Fruit fly (Drosophila melanogaster) whole organism, prepupa: ENCODE data around the gene RhoGAP19D.

Experiments
- Blimp-1 ChIP-seq: fragments of 200-800 bp; sonication (Bioruptor generic); optimal IDR thresholded peaks from 3 replicates; lab custom pipeline; 2017; ENCODE audit warnings: missing biosample characterization, missing genetic modification characterization, mild to moderate bottlenecking, moderate library complexity, missing genetic modification reagents
- CG10631 ChIP-seq: fragments of 200-800 bp; sonication (Bioruptor generic); optimal IDR thresholded peaks from 2 replicates; lab custom pipeline; 2016; ENCODE audit warnings: missing biosample characterization, missing genetic modification characterization
- CG10669 ChIP-seq: fragments of 200-800 bp; sonication (Bioruptor generic); optimal IDR thresholded peaks from 3 replicates; lab custom pipeline; 2018; ENCODE audit warnings: missing biosample characterization, mild to moderate bottlenecking, missing genetic modification characterization, moderate library complexity
- CG11902 ChIP-seq: fragments of 200-800 bp; sonication (Bioruptor generic); optimal IDR thresholded peaks from 3 replicates; lab custom pipeline; 2016; ENCODE audit warnings: missing biosample characterization, missing genetic modification characterization
- CG15336 ChIP-seq: fragments of 200-800 bp; sonication (Bioruptor generic); IDR thresholded peaks from 2 replicates; pipeline ENCODE4 v1.3.6; 2022; ENCODE audit warnings: missing biosample characterization, missing genetic modification characterization
- CG1621 ChIP-seq: fragments of 200-800 bp; sonication (Bioruptor generic); optimal IDR thresholded peaks from 3 replicates; lab custom pipeline; 2018; ENCODE audit warnings: missing biosample characterization, mild to moderate bottlenecking, missing genetic modification characterization
- CG3032 ChIP-seq: fragments of 200-800 bp; optimal IDR thresholded peaks from 2 replicates; lab custom pipeline; 2019; ENCODE audit warnings: missing biosample characterization, mild to moderate bottlenecking, missing genetic modification characterization, moderate library complexity
- CG31627 ChIP-seq: fragments of 200-800 bp; sonication (Bioruptor generic); optimal IDR thresholded peaks from 3 replicates; lab custom pipeline; 2016; ENCODE audit warnings: missing biosample characterization, missing genetic modification characterization
- CG32006 ChIP-seq: fragments of 200-800 bp; sonication (Bioruptor generic); optimal IDR thresholded peaks from 3 replicates; lab custom pipeline; 2017; ENCODE audit warnings: missing biosample characterization, mild to moderate bottlenecking, missing genetic modification characterization
- CG34406 ChIP-seq: fragments of 200-800 bp; sonication (Bioruptor generic); optimal IDR thresholded peaks from 3 replicates; lab custom pipeline; 2016; ENCODE audit warnings: missing biosample characterization, missing genetic modification characterization
- CG4318 ChIP-seq: fragments of 200-800 bp; sonication (Bioruptor generic); optimal IDR thresholded peaks from 3 replicates; lab custom pipeline; 2017; ENCODE audit warnings: missing biosample characterization, mild to moderate bottlenecking, missing genetic modification characterization
- CG6163 ChIP-seq: fragments of 200-800 bp; sonication (Bioruptor generic); IDR thresholded peaks from 3 replicates; pipeline ENCODE4 v1.3.6; 2022; ENCODE audit warnings: missing biosample characterization, missing genetic modification characterization
- CG6276 ChIP-seq: fragments of 200-800 bp; sonication (Bioruptor generic); optimal IDR thresholded peaks from 2 replicates; lab custom pipeline; 2017; ENCODE audit warnings: missing biosample characterization, mild to moderate bottlenecking, missing genetic modification characterization
- CG6792 ChIP-seq: fragments of 200-800 bp; sonication (Bioruptor generic); optimal IDR thresholded peaks from 3 replicates; lab custom pipeline; 2016; ENCODE audit warnings: missing biosample characterization, missing genetic modification characterization
- CG6808 ChIP-seq: fragments of 200-800 bp; sonication (Bioruptor generic); optimal IDR thresholded peaks from 3 replicates; lab custom pipeline; 2017; ENCODE audit warnings: missing biosample characterization, missing genetic modification characterization, mild to moderate bottlenecking, moderate library complexity, missing genetic modification reagents
- CG6854 ChIP-seq: fragments of 200-800 bp; sonication (Bioruptor generic); optimal IDR thresholded peaks from 2 replicates; lab custom pipeline; 2017; ENCODE audit warnings: missing biosample characterization, mild to moderate bottlenecking, missing genetic modification characterization
- CG7368 ChIP-seq: fragments of 200-800 bp; sonication (Bioruptor generic); optimal IDR thresholded peaks from 3 replicates; lab custom pipeline; 2016; ENCODE audit warnings: missing biosample characterization, missing genetic modification characterization
- CG8119 ChIP-seq: fragments of 200-800 bp; sonication (Bioruptor generic); IDR thresholded peaks from 3 replicates; pipeline ENCODE4 v1.3.6; 2022; ENCODE audit warnings: missing biosample characterization, missing genetic modification characterization
- CG8319 ChIP-seq: fragments of 200-800 bp; sonication (Bioruptor generic); optimal IDR thresholded peaks from 3 replicates; lab custom pipeline; 2016; ENCODE audit warnings: missing biosample characterization, missing genetic modification characterization
- CG8632 ChIP-seq: fragments of 200-800 bp; sonication (Bioruptor generic); optimal IDR thresholded peaks from 3 replicates; lab custom pipeline; 2016; ENCODE audit warnings: missing biosample characterization, missing genetic modification characterization
- CG9139 ChIP-seq: fragments of 200-800 bp; sonication (Bioruptor generic); optimal IDR thresholded peaks from 3 replicates; lab custom pipeline; 2017; ENCODE audit warnings: missing biosample characterization, mild to moderate bottlenecking, missing genetic modification characterization
- Eip75B ChIP-seq: fragments of 200-800 bp; sonication (Bioruptor generic); optimal IDR thresholded peaks from 3 replicates; lab custom pipeline; 2016; ENCODE audit warnings: missing biosample characterization, missing genetic modification characterization
- Eip78C ChIP-seq: fragments of 200-800 bp; sonication (Bioruptor generic); peaks from one replicate; lab custom pipeline; 2016; ENCODE audit warnings: missing biosample characterization, missing genetic modification characterization
- Eip93F ChIP-seq: fragments of 200-800 bp; sonication (Bioruptor generic); optimal IDR thresholded peaks from 2 replicates; lab custom pipeline; 2016; ENCODE audit warnings: missing biosample characterization, mild to moderate bottlenecking, missing genetic modification characterization
- Ets21C ChIP-seq: fragments of 200-800 bp; sonication (Bioruptor generic); optimal IDR thresholded peaks from 3 replicates; lab custom pipeline; 2016; ENCODE audit warnings: missing biosample characterization, missing genetic modification characterization
- Ets96B ChIP-seq: fragments of 200-800 bp; optimal IDR thresholded peaks from 2 replicates; lab custom pipeline; 2019; ENCODE audit warnings: missing biosample characterization, mild to moderate bottlenecking, missing genetic modification characterization, moderate library complexity
- Gug ChIP-seq: fragments of 200-800 bp; sonication (Bioruptor generic); IDR thresholded peaks from 2 replicates; pipeline ENCODE4 v1.3.6; 2022; ENCODE audit warnings: missing biosample characterization, missing genetic modification characterization
- Hr38 ChIP-seq: sonication (Bioruptor generic); optimal IDR thresholded peaks from 2 replicates; lab custom pipeline; 2016; ENCODE audit warnings: missing biosample characterization, missing genetic modification characterization
- Hr39 ChIP-seq: fragments of 200-800 bp; sonication (Bioruptor generic); optimal IDR thresholded peaks from 2 replicates; lab custom pipeline; 2016; ENCODE audit warnings: missing biosample characterization, missing genetic modification characterization
- Hr4 ChIP-seq: fragments of 200-800 bp; sonication (Bioruptor generic); optimal IDR thresholded peaks from 3 replicates; lab custom pipeline; 2016; ENCODE audit warnings: missing biosample characterization, missing genetic modification characterization
- Lpt ChIP-seq: fragments of 200-800 bp; sonication (Bioruptor generic); optimal IDR thresholded peaks from 3 replicates; lab custom pipeline; 2016; ENCODE audit warnings: missing biosample characterization, missing genetic modification characterization
- OdsH ChIP-seq: fragments of 200-800 bp; sonication (Bioruptor generic); optimal IDR thresholded peaks from 3 replicates; lab custom pipeline; 2016; ENCODE audit warnings: missing biosample characterization, missing genetic modification characterization
- Smox ChIP-seq: fragments of 200-800 bp; sonication (Bioruptor generic); optimal IDR thresholded peaks from 3 replicates; lab custom pipeline; 2016; ENCODE audit warnings: missing biosample characterization, missing genetic modification characterization
- Sox102F ChIP-seq: fragments of 200-800 bp; sonication (Bioruptor generic); optimal IDR thresholded peaks from 2 replicates; lab custom pipeline; 2016; ENCODE audit warnings: missing biosample characterization, mild to moderate bottlenecking, missing genetic modification characterization
- Sox14 ChIP-seq: fragments of 200-800 bp; sonication (Bioruptor generic); optimal IDR thresholded peaks from 3 replicates; lab custom pipeline; 2016; ENCODE audit warnings: missing biosample characterization, missing genetic modification characterization
- Sox15 ChIP-seq: fragments of 200-800 bp; sonication (Bioruptor generic); optimal IDR thresholded peaks from 3 replicates; lab custom pipeline; 2016; ENCODE audit warnings: missing biosample characterization, missing genetic modification characterization
- acj6 ChIP-seq: fragments of 200-800 bp; sonication (Bioruptor generic); optimal IDR thresholded peaks from 3 replicates; lab custom pipeline; 2016; ENCODE audit warnings: missing biosample characterization, missing genetic modification characterization
- cyc ChIP-seq: fragments of 200-800 bp; sonication (Bioruptor generic); optimal IDR thresholded peaks from 3 replicates; lab custom pipeline; 2016; ENCODE audit warnings: missing biosample characterization, missing genetic modification characterization
- dac ChIP-seq: fragments of 200-800 bp; sonication (Bioruptor generic); optimal IDR thresholded peaks from 2 replicates; lab custom pipeline; 2017; ENCODE audit warnings: missing biosample characterization, mild to moderate bottlenecking, missing genetic modification characterization
- dsx ChIP-seq: fragments of 200-800 bp; optimal IDR thresholded peaks from 3 replicates; lab custom pipeline; 2019; ENCODE audit warnings: missing biosample characterization, mild to moderate bottlenecking, missing genetic modification characterization, moderate library complexity; ENCODE audit not compliant: poor library complexity, severe bottlenecking
- eg ChIP-seq: fragments of 200-800 bp; sonication (Bioruptor generic); IDR thresholded peaks from 3 replicates; pipeline ENCODE4 v1.3.6; 2022; ENCODE audit warnings: missing biosample characterization, missing genetic modification characterization
- esn ChIP-seq: fragments of 200-800 bp; sonication (Bioruptor generic); optimal IDR thresholded peaks from 2 replicates; lab custom pipeline; 2016; ENCODE audit warnings: missing biosample characterization, mild to moderate bottlenecking, missing genetic modification characterization, moderate library complexity
- fd59A ChIP-seq: fragments of 200-800 bp; sonication (Bioruptor generic); optimal IDR thresholded peaks from 2 replicates; lab custom pipeline; 2017; ENCODE audit warnings: missing biosample characterization, mild to moderate bottlenecking, missing genetic modification characterization, missing genetic modification reagents
- fd85E ChIP-seq: fragments of 200-800 bp; sonication (Bioruptor generic); optimal IDR thresholded peaks from 3 replicates; lab custom pipeline; 2016; ENCODE audit warnings: missing biosample characterization, missing genetic modification characterization
- fkh ChIP-seq: fragments of 200-800 bp; sonication (Bioruptor generic); optimal IDR thresholded peaks from 3 replicates; lab custom pipeline; 2017; ENCODE audit warnings: missing biosample characterization, mild to moderate bottlenecking, missing genetic modification characterization, moderate library complexity
- lz ChIP-seq: fragments of 200-800 bp; sonication (Bioruptor generic); optimal IDR thresholded peaks from 3 replicates; lab custom pipeline; 2016; ENCODE audit warnings: missing biosample characterization, missing genetic modification characterization
- pdm3 ChIP-seq: fragments of 200-800 bp; sonication (Bioruptor generic); optimal IDR thresholded peaks from 3 replicates; lab custom pipeline; 2016; ENCODE audit warnings: missing biosample characterization, missing genetic modification characterization
- salr ChIP-seq, 2 experiments: fragments of 200-800 bp; sonication (Bioruptor generic); optimal IDR thresholded peaks; 3 replicates each; lab custom pipeline; 2016 to 2018; ENCODE audit warnings: missing biosample characterization in 2 of 2, missing genetic modification characterization in 2 of 2, mild to moderate bottlenecking in 1 of 2
- spab ChIP-seq: fragments of 200-800 bp; sonication (Bioruptor generic); optimal IDR thresholded peaks from 2 replicates; lab custom pipeline; 2017; ENCODE audit warnings: missing biosample characterization, mild to moderate bottlenecking, missing genetic modification characterization, missing genetic modification reagents

RhoGAP19D gene

dm6 chrX:20507785-20508184, 2.7 kb downstream of the RhoGAP19D start (continued):
- TF ChIP-seq CG6854 (GFP tag; lab: Kevin White, UChicago) (no peak), CG15336 (GFP tag; lab: Robert Waterston, UW) (no peak; the same call in 1 of the 2 replicates), CG1621 (tag; lab: Kevin White, UChicago) (no peak), fd85E (GFP tag; lab: Kevin White, UChicago) (no peak), CG10631 (peak; percentile 50), CG6792 (GFP tag; lab: Kevin White, UChicago) (peak; percentile 28), cyc (GFP tag; lab: Kevin White, UChicago) (peak; percentile 29), Sox15 (GFP tag; lab: Kevin White, UChicago) (peak; percentile 36), fd59A (GFP tag; lab: Kevin White, UChicago) (no peak), eg (peak; percentile 41; the same call in 1 of the 3 replicates), Ets21C (GFP tag; lab: Kevin White, UChicago) (peak; percentile 13), CG9139 (GFP tag; lab: Kevin White, UChicago) (no peak), CG7368 (GFP tag; lab: Kevin White, UChicago) (peak; percentile 17), CG34406 (GFP tag; lab: Kevin White, UChicago) (peak; percentile 63), pdm3 (peak; percentile 61), CG3032 (tag; lab: Kevin White, UChicago) (peak; percentile 33), CG8319 (peak; percentile 57), esn (GFP tag; lab: Kevin White, UChicago) (peak; percentile 61), fkh (no peak), dac (GFP tag; lab: Kevin White, UChicago) (peak; percentile 14), Hr4 (peak; percentile 48), Lpt (peak; percentile 39), Eip78C (peak; percentile 91), CG11902 (peak; percentile 21), Eip75B (GFP tag; lab: Kevin White, UChicago) (peak; percentile 51), Hr39 (peak; percentile 57), Hr38 (GFP tag; lab: Kevin White, UChicago) (no peak), dsx (GFP tag; lab: Kevin White, UChicago) (no peak), Blimp-1 (GFP tag; lab: Kevin White, UChicago) (no peak), Eip93F (no peak), CG6163 (GFP tag; lab: Robert Waterston, UW) (peak; percentile 61; the same call in 1 of the 3 replicates), lz (GFP tag; lab: Kevin White, UChicago) (peak; percentile 46), Smox (peak; percentile 47)

- TF ChIP-seq Hr38 (GFP tag; lab: Kevin White, UChicago) (no peak), CG10669 (GFP tag; lab: Kevin White, UChicago) (no peak), Ets96B (tag; lab: Kevin White, UChicago) (no peak), Sox14 (GFP tag; lab: Kevin White, UChicago) (no peak), CG6808 (GFP tag; lab: Kevin White, UChicago) (no peak), CG32006 (GFP tag; lab: Kevin White, UChicago) (no peak), Smox (peak; percentile 38), Sox102F (GFP tag; lab: Kevin White, UChicago) (peak; percentile 19), OdsH (no peak), Gug (GFP tag; lab: Robert Waterston, UW) (no peak), fkh (peak; percentile 54), Lpt (no peak), esn (GFP tag; lab: Kevin White, UChicago) (peak; percentile 48), pdm3 (no peak), spab (GFP tag; lab: Kevin White, UChicago) (no peak), CG1621 (tag; lab: Kevin White, UChicago) (no peak), CG4318 (no peak), CG31627 (GFP tag; lab: Kevin White, UChicago) (peak; percentile 6), CG34406 (GFP tag; lab: Kevin White, UChicago) (peak; percentile 35), CG8632 (GFP tag; lab: Kevin White, UChicago) (peak; percentile 27), CG8119 (GFP tag; lab: Robert Waterston, UW) (no peak), salr (GFP tag; optimal IDR thresholded peaks at IDR 0.05; lab: Kevin White, UChicago) (no peak), dsx (GFP tag; lab: Kevin White, UChicago) (no peak), Eip78C (peak; percentile 82), CG6163 (GFP tag; lab: Robert Waterston, UW) (0 out of 3 replicates have a peak, but pooled peaks have one; percentile 20), eg (no peak), CG8319 (peak; percentile 21), CG10631 (peak; percentile 17), CG6276 (no peak), Eip93F (peak; percentile 17), acj6 (GFP tag; lab: Kevin White, UChicago) (no peak), Blimp-1 (GFP tag; lab: Kevin White, UChicago) (no peak), CG3032 (tag; lab: Kevin White, UChicago) (no peak)
Observed at dm6 chrX:20505897-20506296, 4.6 kb downstream of the RhoGAP19D start.
